Worm (Caenorhabditis elegans) whole organism, mixed stage, embryonic: ENCODE results near the gene blos-4.

ENCODE experiments used
- M03D4.4 ChIP-seq: sonication (generic microtip); optimal IDR thresholded peaks from 2 replicates; lab custom pipeline; 2017; ENCODE audit warnings: mild to moderate bottlenecking, missing genetic modification characterization, missing compliant biosample characterization
- bed-3 ChIP-seq: fragments of 200-800 bp; sonication (Bioruptor generic); optimal IDR thresholded peaks from 3 replicates; lab custom pipeline; 2018; ENCODE audit warnings: mild to moderate bottlenecking, missing genetic modification characterization, moderate library complexity, missing compliant biosample characterization
- blmp-1 ChIP-seq: fragments of 150-350 bp; optimal IDR thresholded peaks from 2 replicates; lab custom pipeline; 2014; ENCODE audit warnings: missing biosample characterization, missing genetic modification characterization
- ceh-43 ChIP-seq: fragments of 200-800 bp; sonication (Bioruptor generic); optimal IDR thresholded peaks from 2 replicates; lab custom pipeline; 2018; ENCODE audit warnings: mild to moderate bottlenecking, missing genetic modification characterization, moderate library complexity, missing compliant biosample characterization
- ces-1 ChIP-seq: fragments of 150-350 bp; optimal IDR thresholded peaks from 2 replicates; lab custom pipeline; 2014; ENCODE audit warnings: missing biosample characterization, missing genetic modification reagents, missing genetic modification characterization
- elt-3 ChIP-seq: fragments of 150-350 bp; optimal IDR thresholded peaks from 2 replicates; lab custom pipeline; 2014; ENCODE audit warnings: missing biosample characterization, missing genetic modification characterization
- lsy-2 ChIP-seq: fragments of 150-350 bp; optimal IDR thresholded peaks from 2 replicates; lab custom pipeline; 2014; ENCODE audit warnings: missing biosample characterization, missing genetic modification characterization
- mep-1 ChIP-seq: fragments of 150-350 bp; optimal IDR thresholded peaks from 2 replicates; lab custom pipeline; 2017; ENCODE audit warnings: missing biosample characterization, missing genetic modification reagents, missing genetic modification characterization, inconsistent platforms
- nhr-12 ChIP-seq: fragments of 150-350 bp; optimal IDR thresholded peaks from 2 replicates; lab custom pipeline; 2014; ENCODE audit warnings: missing biosample characterization, missing genetic modification characterization
- nhr-76 ChIP-seq: sonication (generic microtip); optimal IDR thresholded peaks from 2 replicates; lab custom pipeline; 2017; ENCODE audit warnings: missing biosample characterization, missing genetic modification characterization
- pha-4 ChIP-seq: fragments of 150-350 bp; optimal IDR thresholded peaks from 2 replicates; lab custom pipeline; 2018; ENCODE audit warnings: missing biosample characterization, missing genetic modification reagents, missing genetic modification characterization
- snpc-4 ChIP-seq: fragments of 150-350 bp; optimal IDR thresholded peaks from 2 replicates; lab custom pipeline; 2014; ENCODE audit warnings: missing biosample characterization, missing genetic modification characterization
- sptf-1 ChIP-seq: sonication (generic microtip); optimal IDR thresholded peaks from 2 replicates; lab custom pipeline; 2017; ENCODE audit warnings: mild to moderate bottlenecking, missing genetic modification characterization, moderate library complexity, missing compliant biosample characterization

DNA sequence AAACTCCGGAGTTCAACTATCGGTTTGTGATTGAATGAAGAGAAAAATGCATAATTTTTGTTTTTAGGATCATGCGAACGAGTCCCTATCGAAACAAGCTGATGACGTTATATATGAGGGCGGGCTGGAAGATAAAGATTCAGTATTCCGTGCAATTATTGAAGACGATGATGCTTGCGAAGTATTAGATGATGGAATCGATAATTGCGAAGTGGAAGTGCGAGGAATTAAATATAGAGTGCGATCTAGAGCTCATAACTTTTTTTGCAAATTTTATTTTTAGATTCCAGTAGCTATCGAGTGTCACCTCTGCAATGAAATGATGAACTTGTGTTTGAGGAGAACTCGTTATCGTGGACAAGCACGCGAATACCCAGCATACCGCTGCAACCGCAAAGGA, 46.0 kb upstream of the blos-4 start:
- no peak for TF ChIP-seq mep-1 (tag; lab: Kevin White, UChicago)
- TF ChIP-seq lsy-2 (tag; lab: Kevin White, UChicago) = no peak
- TF ChIP-seq M03D4.4 = no peak
- no peak for TF ChIP-seq nhr-12 (tag; lab: Kevin White, UChicago)
- no peak for TF ChIP-seq elt-3 (tag; lab: Kevin White, UChicago)
- TF ChIP-seq nhr-76 (tag; lab: Kevin White, UChicago) = no peak
- no peak for TF ChIP-seq bed-3
- no peak for TF ChIP-seq sptf-1 (tag; lab: Kevin White, UChicago)
- no peak for TF ChIP-seq blmp-1 (tag; lab: Kevin White, UChicago)
- no peak for TF ChIP-seq ceh-43 (GFP tag; lab: Kevin White, UChicago)
- no peak for TF ChIP-seq pha-4
- no peak for TF ChIP-seq snpc-4 (tag; lab: Kevin White, UChicago)
- TF ChIP-seq ces-1 = no peak
